Fruit fly (Drosophila melanogaster) whole organism, embryonic: ENCODE results near the gene Mzt1.

ENCODE experiments used
- Antp ChIP-seq: fragments of 200-800 bp; sonication (Bioruptor generic); optimal IDR thresholded peaks from 3 replicates; lab custom pipeline; 2016; ENCODE audit warnings: missing biosample characterization, missing genetic modification characterization
- B-H1 ChIP-seq: fragments of 200-800 bp; sonication (Bioruptor generic); IDR thresholded peaks from 3 replicates; pipeline ENCODE4 v1.3.6; 2022; ENCODE audit warnings: missing biosample characterization, missing genetic modification characterization
- BEAF-32 ChIP-seq: fragments of 200-800 bp; sonication (Bioruptor generic); optimal IDR thresholded peaks from 3 replicates; lab custom pipeline; 2017; ENCODE audit warnings: missing biosample characterization, missing genetic modification characterization, mild to moderate bottlenecking, moderate library complexity, missing genetic modification reagents
- Bdp1 ChIP-seq: fragments of 200-800 bp; sonication (Bioruptor generic); optimal IDR thresholded peaks from 3 replicates; lab custom pipeline; 2016; ENCODE audit warnings: missing biosample characterization, missing genetic modification characterization
- Bgb ChIP-seq: fragments of 200-800 bp; sonication (Bioruptor generic); IDR thresholded peaks from 2 replicates; pipeline ENCODE4 v1.3.6; 2022; ENCODE audit warnings: missing biosample characterization, missing genetic modification characterization; ENCODE audit not compliant: partially characterized antibody
- Bteb2 ChIP-seq: fragments of 200-800 bp; sonication (Bioruptor generic); optimal IDR thresholded peaks from 2 replicates; lab custom pipeline; 2016; ENCODE audit warnings: missing biosample characterization, missing genetic modification characterization
- CG1024 ChIP-seq: fragments of 200-800 bp; sonication (Bioruptor generic); IDR thresholded peaks from 2 replicates; pipeline ENCODE4 v1.3.6; 2022; ENCODE audit warnings: missing biosample characterization, missing genetic modification characterization
- CG11456 ChIP-seq: fragments of 200-800 bp; sonication (Bioruptor generic); IDR thresholded peaks from 3 replicates; pipeline ENCODE4 v1.3.6; 2022; ENCODE audit warnings: missing biosample characterization, missing genetic modification characterization
- CG11504 ChIP-seq: fragments of 200-800 bp; sonication (Bioruptor generic); optimal IDR thresholded peaks from 3 replicates; lab custom pipeline; 2019; ENCODE audit warnings: missing biosample characterization, mild to moderate bottlenecking, missing genetic modification characterization, moderate library complexity
- CG11695 ChIP-seq: fragments of 200-800 bp; sonication (Bioruptor generic); IDR thresholded peaks from 3 replicates; pipeline ENCODE4 v1.3.6; 2022; ENCODE audit warnings: missing biosample characterization, missing genetic modification characterization
- CG15479 ChIP-seq: fragments of 200-800 bp; sonication (Bioruptor generic); optimal IDR thresholded peaks from 3 replicates; lab custom pipeline; 2019; ENCODE audit warnings: missing biosample characterization, mild to moderate bottlenecking, missing genetic modification characterization, moderate library complexity
- CG17361 ChIP-seq: fragments of 200-800 bp; sonication (Bioruptor generic); IDR thresholded peaks from 3 replicates; pipeline ENCODE4 v1.3.6; 2022; ENCODE audit warnings: missing biosample characterization, missing genetic modification characterization
- CG17829 ChIP-seq: fragments of 200-800 bp; optimal IDR thresholded peaks from 2 replicates; lab custom pipeline; 2019; ENCODE audit warnings: missing biosample characterization, mild to moderate bottlenecking, missing genetic modification characterization, moderate library complexity
- CG1792 ChIP-seq: fragments of 200-800 bp; sonication (Bioruptor generic); optimal IDR thresholded peaks from 2 replicates; lab custom pipeline; 2016; ENCODE audit warnings: missing biosample characterization, missing genetic modification characterization
- CG18262 ChIP-seq: fragments of 200-800 bp; optimal IDR thresholded peaks from 3 replicates; lab custom pipeline; 2019; ENCODE audit warnings: missing biosample characterization, mild to moderate bottlenecking, missing genetic modification characterization, moderate library complexity
- CG30431 ChIP-seq: fragments of 200-800 bp; sonication (Bioruptor generic); optimal IDR thresholded peaks from 2 replicates; lab custom pipeline; 2017; ENCODE audit warnings: missing biosample characterization, missing genetic modification characterization
- CG31388 ChIP-seq: fragments of 200-800 bp; sonication (Bioruptor generic); optimal IDR thresholded peaks from 2 replicates; lab custom pipeline; 2016; ENCODE audit warnings: missing biosample characterization, missing genetic modification characterization
- CG32532 ChIP-seq: fragments of 200-800 bp; sonication (Bioruptor generic); IDR thresholded peaks from 2 replicates; pipeline ENCODE4 v1.3.6; 2022; ENCODE audit warnings: missing biosample characterization, missing genetic modification characterization
- CG6689 ChIP-seq: fragments of 200-800 bp; sonication (Bioruptor generic); IDR thresholded peaks from 2 replicates; pipeline ENCODE4 v1.3.6; 2022; ENCODE audit warnings: missing biosample characterization, missing genetic modification characterization
- CG6791 ChIP-seq: fragments of 200-800 bp; sonication (Bioruptor generic); IDR thresholded peaks from 3 replicates; pipeline ENCODE4 v1.3.6; 2022; ENCODE audit warnings: missing biosample characterization, missing genetic modification characterization; ENCODE audit not compliant: partially characterized antibody
- CHES-1-like ChIP-seq: fragments of 200-800 bp; sonication (Bioruptor generic); optimal IDR thresholded peaks from 2 replicates; lab custom pipeline; 2016; ENCODE audit warnings: missing biosample characterization, missing genetic modification characterization
- Eip74EF ChIP-seq, 2 experiments: fragments of 200-800 bp in 1 of 2; fragments of >200 bp in 1 of 2; sonication (Bioruptor generic) in 1 of 2; optimal IDR thresholded peaks; 2 replicates each; lab custom pipeline; 2017 to 2019; ENCODE audit warnings: missing biosample characterization in 2 of 2, missing genetic modification characterization in 2 of 2, mild to moderate bottlenecking in 1 of 2, moderate library complexity in 1 of 2
- Ets97D ChIP-seq: fragments of 200-800 bp; sonication (Bioruptor generic); optimal IDR thresholded peaks from 3 replicates; lab custom pipeline; 2016; ENCODE audit warnings: missing biosample characterization, missing genetic modification characterization
- HLH3B ChIP-seq: fragments of 200-800 bp; sonication (Bioruptor generic); IDR thresholded peaks from 2 replicates; pipeline ENCODE4 v1.3.6; 2022; ENCODE audit warnings: missing biosample characterization, missing genetic modification characterization
- HLH4C ChIP-seq: fragments of 200-800 bp; sonication (Bioruptor generic); IDR thresholded peaks from 3 replicates; pipeline ENCODE4 v1.3.6; 2022; ENCODE audit warnings: missing biosample characterization, missing genetic modification characterization; ENCODE audit not compliant: partially characterized antibody
- HLH54F ChIP-seq: fragments of 200-800 bp; sonication (Bioruptor generic); optimal IDR thresholded peaks from 3 replicates; lab custom pipeline; 2016; ENCODE audit warnings: missing biosample characterization, missing genetic modification characterization
- Hr51 ChIP-seq, 2 experiments: fragments of 200-800 bp; sonication (Bioruptor generic); optimal IDR thresholded peaks; 2 replicates in 1 of 2; 3 replicates in 1 of 2; lab custom pipeline; 2016 to 2018; ENCODE audit warnings: missing biosample characterization in 2 of 2, missing genetic modification characterization in 2 of 2, mild to moderate bottlenecking in 1 of 2, moderate library complexity in 1 of 2
- Hsf ChIP-seq: fragments of 200-800 bp; sonication (Bioruptor generic); optimal IDR thresholded peaks from 3 replicates; lab custom pipeline; 2016; ENCODE audit warnings: missing biosample characterization, missing genetic modification characterization
- MBD-R2 ChIP-seq: fragments of 200-800 bp; sonication (Bioruptor generic); IDR thresholded peaks from 2 replicates; pipeline ENCODE4 v1.3.6; 2022; ENCODE audit warnings: missing biosample characterization, missing genetic modification characterization
- MESR4 ChIP-seq: fragments of 200-800 bp; sonication (Bioruptor generic); optimal IDR thresholded peaks from 2 replicates; lab custom pipeline; 2018; ENCODE audit warnings: missing biosample characterization, mild to moderate bottlenecking, missing genetic modification characterization, moderate library complexity
- Ptx1 ChIP-seq: fragments of 200-800 bp; sonication (Bioruptor generic); IDR thresholded peaks from 2 replicates; pipeline ENCODE4 v1.3.6; 2022; ENCODE audit warnings: missing biosample characterization, missing genetic modification characterization
- YL-1 ChIP-seq: fragments of 200-800 bp; sonication (Bioruptor generic); optimal IDR thresholded peaks from 3 replicates; lab custom pipeline; 2017; ENCODE audit warnings: missing biosample characterization, mild to moderate bottlenecking, missing genetic modification characterization
- abd-A ChIP-seq: fragments of 200-800 bp; sonication (Bioruptor generic); optimal IDR thresholded peaks from 3 replicates; lab custom pipeline; 2019; ENCODE audit warnings: missing biosample characterization, mild to moderate bottlenecking, missing genetic modification characterization, moderate library complexity
- bowl ChIP-seq: fragments of 200-800 bp; sonication (Bioruptor generic); IDR thresholded peaks from 2 replicates; pipeline ENCODE4 v1.3.6; 2022; ENCODE audit warnings: missing biosample characterization, missing genetic modification characterization
- chif ChIP-seq, 2 experiments: fragments of 200-800 bp; sonication (Bioruptor generic); optimal IDR thresholded peaks; 3 replicates each; lab custom pipeline; 2016; ENCODE audit warnings: missing biosample characterization in 2 of 2, missing genetic modification characterization in 2 of 2
- crp ChIP-seq, 2 experiments: fragments of 200-800 bp; sonication (Bioruptor generic); optimal IDR thresholded peaks; 2 replicates in 1 of 2; 3 replicates in 1 of 2; lab custom pipeline; 2017; ENCODE audit warnings: missing biosample characterization in 2 of 2, missing genetic modification characterization in 2 of 2, mild to moderate bottlenecking in 1 of 2, moderate library complexity in 1 of 2
- dm ChIP-seq: fragments of 200-800 bp; sonication (Bioruptor generic); optimal IDR thresholded peaks from 3 replicates; lab custom pipeline; 2016; ENCODE audit warnings: missing biosample characterization, missing genetic modification characterization
- ewg ChIP-seq: fragments of 200-800 bp; sonication (Bioruptor generic); optimal IDR thresholded peaks from 3 replicates; lab custom pipeline; 2017; ENCODE audit warnings: mild to moderate bottlenecking, missing biosample characterization, missing genetic modification reagents, missing genetic modification characterization
- gcm ChIP-seq: fragments of 200-800 bp; sonication (Bioruptor generic); optimal IDR thresholded peaks from 2 replicates; lab custom pipeline; 2019; ENCODE audit warnings: missing biosample characterization, mild to moderate bottlenecking, missing genetic modification characterization, moderate library complexity
- insv ChIP-seq, 2 experiments: fragments of 200-800 bp; sonication (Bioruptor generic); optimal IDR thresholded peaks; 3 replicates each; lab custom pipeline; 2016 to 2018; ENCODE audit warnings: missing biosample characterization in 2 of 2, missing genetic modification characterization in 2 of 2
- kay ChIP-seq: fragments of 200-800 bp; sonication (Bioruptor generic); optimal IDR thresholded peaks from 2 replicates; lab custom pipeline; 2016; ENCODE audit warnings: missing biosample characterization, missing genetic modification characterization
- klu ChIP-seq: fragments of 200-800 bp; sonication (Bioruptor generic); IDR thresholded peaks from 2 replicates; pipeline ENCODE4 v1.3.6; 2022; ENCODE audit warnings: missing biosample characterization, missing genetic modification characterization
- lilli ChIP-seq: fragments of 200-800 bp; sonication (Bioruptor generic); optimal IDR thresholded peaks from 3 replicates; lab custom pipeline; 2016; ENCODE audit warnings: missing biosample characterization, missing genetic modification characterization
- mam ChIP-seq: fragments of 200-800 bp; sonication (Bioruptor generic); optimal IDR thresholded peaks from 3 replicates; lab custom pipeline; 2016; ENCODE audit warnings: missing biosample characterization, missing genetic modification characterization
- phol ChIP-seq: fragments of 200-800 bp; sonication (Bioruptor generic); optimal IDR thresholded peaks from 3 replicates; lab custom pipeline; 2018; ENCODE audit warnings: missing biosample characterization, mild to moderate bottlenecking, missing genetic modification characterization, moderate library complexity
- pzg ChIP-seq: fragments of 200-800 bp; sonication (Bioruptor generic); optimal IDR thresholded peaks from 3 replicates; lab custom pipeline; 2018; ENCODE audit warnings: missing biosample characterization, mild to moderate bottlenecking, missing genetic modification characterization, moderate library complexity
- repo ChIP-seq: fragments of 200-800 bp; sonication (Bioruptor generic); optimal IDR thresholded peaks from 2 replicates; lab custom pipeline; 2016; ENCODE audit warnings: missing biosample characterization, missing genetic modification characterization
- sens-2 ChIP-seq: fragments of 200-800 bp; sonication (Bioruptor generic); IDR thresholded peaks from 2 replicates; pipeline ENCODE4 v1.3.6; 2022; ENCODE audit warnings: missing biosample characterization, missing genetic modification characterization
- vfl ChIP-seq: fragments of 200-800 bp; sonication (Bioruptor generic); optimal IDR thresholded peaks from 2 replicates; lab custom pipeline; 2016; ENCODE audit warnings: missing biosample characterization, missing genetic modification characterization

Mzt1 gene

dm6 chr3L:2377114-2377783 lies 11.8 kb upstream of the Mzt1 start, which contains the start of the genes CG15877 and Svil (continued):
- TF ChIP-seq dm (GFP tag; lab: Kevin White, UChicago), result peak; percentile 80
- TF ChIP-seq CG11456 (GFP tag; lab: Robert Waterston, UW), result 0 out of 3 replicates have a peak, but pooled peaks have one; percentile 50
- TF ChIP-seq CG1792, result no peak
- TF ChIP-seq YL-1 (GFP tag; lab: Kevin White, UChicago), result peak; percentile 66
- TF ChIP-seq kay (GFP tag; lab: Kevin White, UChicago), result peak; percentile 76
- no peak for TF ChIP-seq CG30431
- no peak for TF ChIP-seq CG15479 (GFP tag; lab: Kevin White, UChicago)
- TF ChIP-seq B-H1 (GFP tag; lab: Robert Waterston, UW), result no peak
- no peak for TF ChIP-seq ewg
- peak; percentile 54 for TF ChIP-seq mam (GFP tag; lab: Kevin White, UChicago)
- TF ChIP-seq pzg (GFP tag; lab: Kevin White, UChicago), result peak; percentile 72
- TF ChIP-seq sens-2 (GFP tag; lab: Robert Waterston, UW), result no peak
- no peak for TF ChIP-seq Bdp1 (GFP tag; lab: Kevin White, UChicago)
- no peak for TF ChIP-seq Hsf
- TF ChIP-seq Bteb2 (GFP tag; lab: Kevin White, UChicago), result no peak
- peak; percentile 39 for TF ChIP-seq MESR4
- TF ChIP-seq CHES-1-like (GFP tag; lab: Kevin White, UChicago), result peak; percentile 0
- no peak for TF ChIP-seq vfl
- peak; percentile 12; the same call in 1 of the 2 replicates for TF ChIP-seq CG32532 (GFP tag; lab: Robert Waterston, UW)
- peak; percentile 99 for TF ChIP-seq MBD-R2 (GFP tag; lab: Robert Waterston, UW)
- TF ChIP-seq Hr51 (GFP tag; optimal IDR thresholded peaks at IDR 0.05; lab: Kevin White, UChicago), result no peak
- no peak for TF ChIP-seq CG18262 (tag; lab: Kevin White, UChicago)
- TF ChIP-seq bowl (GFP tag; lab: Robert Waterston, UW), result no peak
- no peak for TF ChIP-seq CG17361 (GFP tag; lab: Robert Waterston, UW)
- peak; percentile 2 for TF ChIP-seq CG17829 (tag; lab: Kevin White, UChicago)
- no peak for TF ChIP-seq Ptx1 (GFP tag; lab: Robert Waterston, UW)
- TF ChIP-seq repo (GFP tag; lab: Kevin White, UChicago), result peak; percentile 31
- no peak for TF ChIP-seq klu (GFP tag; lab: Robert Waterston, UW)
- TF ChIP-seq CG11695 (GFP tag; lab: Robert Waterston, UW), result peak; percentile 17; the same call in 1 of the 3 replicates
- peak; percentile 19 to 85 for TF ChIP-seq crp (GFP tag; optimal IDR thresholded peaks at IDR 0.05; lab: Kevin White, UChicago)
- TF ChIP-seq gcm (GFP tag; lab: Kevin White, UChicago), result no peak
- no peak for TF ChIP-seq CG31388 (GFP tag; lab: Kevin White, UChicago)
- TF ChIP-seq CG6689, result no peak
- TF ChIP-seq CG11504 (tag; lab: Kevin White, UChicago), result peak; percentile 37
- TF ChIP-seq CG6791 (GFP tag; lab: Robert Waterston, UW), result peak; percentile 71
- no peak for TF ChIP-seq Eip74EF (GFP tag; optimal IDR thresholded peaks at IDR 0.05; lab: Kevin White, UChicago)
- peak; percentile 24 for TF ChIP-seq phol
- TF ChIP-seq HLH4C (GFP tag; lab: Robert Waterston, UW), result peak; percentile 46; the same call in 2 of the 3 replicates
- TF ChIP-seq insv (GFP tag; optimal IDR thresholded peaks at IDR 0.05; lab: Kevin White, UChicago), result no peak
- no peak for TF ChIP-seq HLH54F (GFP tag; lab: Kevin White, UChicago)
- TF ChIP-seq HLH3B (GFP tag; lab: Robert Waterston, UW), result no peak
- peak; percentile 50 for TF ChIP-seq Bgb (GFP tag; lab: Robert Waterston, UW)
- TF ChIP-seq Ets97D (GFP tag; lab: Kevin White, UChicago), result peak; percentile 56
- no peak for TF ChIP-seq abd-A
- peak; percentile 28 for TF ChIP-seq Antp (GFP tag; lab: Kevin White, UChicago)
- peak; percentile 30 for TF ChIP-seq BEAF-32
- 0 out of 2 replicates have a peak, but pooled peaks have one; percentile 2 for TF ChIP-seq CG1024 (GFP tag; lab: Robert Waterston, UW)
- TF ChIP-seq chif (GFP tag; optimal IDR thresholded peaks at IDR 0.05; lab: Kevin White, UChicago), result no peak
- peak; percentile 16 for TF ChIP-seq lilli (GFP tag; lab: Kevin White, UChicago)
